Fruit fly (Drosophila melanogaster) S2 (cell line): Measurements from ENCODE around the gene Amacr.

Experiments used
- CG8478 ChIP-seq: fragments of >200 bp; optimal IDR thresholded peaks from 2 replicates; lab custom pipeline; 2018
- CTCF ChIP-seq, 2 experiments: fragments of >200 bp; optimal IDR thresholded peaks; 2 replicates each; lab custom pipeline; 2018

DNA sequence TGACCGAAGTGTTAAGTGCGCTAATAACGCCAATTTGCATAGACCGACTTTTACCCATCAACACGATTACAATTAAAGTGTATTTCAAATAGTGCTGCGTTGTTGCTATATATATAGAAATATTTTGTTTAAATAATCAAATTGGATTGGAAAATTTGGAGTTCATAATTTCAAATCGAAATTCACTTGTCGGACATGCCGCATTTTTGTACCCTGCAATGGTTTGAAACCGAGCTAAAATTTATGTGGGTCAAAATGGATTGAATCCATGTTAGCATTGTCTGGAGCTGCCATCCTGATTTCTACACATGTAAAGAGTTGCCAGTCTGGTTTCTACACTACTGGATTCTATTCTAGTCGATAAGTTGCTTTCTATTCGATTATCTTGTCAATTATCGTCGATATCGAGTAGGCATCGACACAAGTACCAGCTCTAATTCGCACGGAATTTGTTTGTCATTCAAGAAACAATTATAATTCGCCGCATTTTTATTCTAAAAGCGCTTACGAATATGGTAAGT lies 35.2 kb upstream of the Amacr start, which contains the start of gene Pomp:
- TF ChIP-seq CG8478 (lab: Kevin White, UChicago) (no peak), CTCF (optimal IDR thresholded peaks at IDR 0.05; lab: Kevin White, UChicago) (peak; percentile 77 to 78)
